Fruit fly (Drosophila melanogaster): ENCODE measurements around the gene CG6621.

CG6621 gene

DNA sequence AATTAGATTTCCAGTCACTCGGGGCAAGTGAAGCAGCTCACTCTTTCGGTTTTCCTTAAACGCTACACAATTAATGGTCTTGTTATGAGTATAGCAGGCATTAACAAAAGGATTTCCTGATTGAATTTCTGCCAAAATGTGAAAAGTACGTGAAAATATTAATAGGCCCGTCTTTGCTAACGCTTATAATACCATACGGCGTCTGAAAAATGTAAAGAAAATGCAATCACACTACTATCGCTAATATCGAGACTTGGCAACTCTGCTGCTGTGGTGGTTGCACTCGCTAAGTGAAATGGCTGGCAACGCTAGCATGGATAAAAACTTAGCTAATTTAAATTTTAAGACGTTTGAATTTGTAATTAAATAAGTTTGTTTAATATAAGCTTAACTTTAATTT, at the start of gene CG6621:
CG6621 (minus strand) TSS at position 205 of the 400 bp plus-strand sequence.
- peak; percentile 2 for TF ChIP-seq pad (GFP tag; optimal IDR thresholded peaks at IDR 0.05)
- no peak for TF ChIP-seq Clk (GFP tag; optimal IDR thresholded peaks at IDR 0.05)
- no peak for TF ChIP-seq Hr96 (GFP tag; optimal IDR thresholded peaks at IDR 0.05)
- peak; percentile 93 for TF ChIP-seq CG14711 (tag; optimal IDR thresholded peaks at IDR 0.05)
- peak; percentile 7 for TF ChIP-seq bab1 (GFP tag; optimal IDR thresholded peaks at IDR 0.05)
- no peak for TF ChIP-seq Crg-1 (GFP tag; optimal IDR thresholded peaks at IDR 0.05)
- peak; percentile 4 for TF ChIP-seq Mnt (GFP tag; optimal IDR thresholded peaks at IDR 0.05)
- TF ChIP-seq toe (GFP tag; optimal IDR thresholded peaks at IDR 0.05), result no peak

DNA sequence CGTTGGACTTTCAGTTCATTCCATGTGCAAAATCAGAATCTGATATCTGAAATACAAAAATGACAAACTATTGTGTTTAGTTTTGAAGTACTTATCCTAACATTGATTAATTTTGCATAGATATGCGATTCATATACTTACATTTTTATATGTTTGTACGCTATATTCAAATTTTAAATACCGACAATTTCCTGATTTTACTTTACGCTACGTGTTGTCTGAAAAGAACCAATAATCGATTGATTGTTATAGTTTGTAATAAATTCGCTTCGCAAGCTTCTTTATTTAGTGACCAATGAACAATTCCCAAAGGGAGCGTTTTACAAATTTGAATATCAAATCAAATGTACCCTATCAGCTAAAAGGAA, 3.8 kb downstream of the CG6621 start, which contains the start of gene Ak3:
Ak3 (minus strand) TSS at position 69 of the 368 bp plus-strand sequence.
- TF ChIP-seq Mnt (GFP tag; optimal IDR thresholded peaks at IDR 0.05), result no peak
- no peak for TF ChIP-seq ovo (GFP tag; optimal IDR thresholded peaks at IDR 0.05)
- TF ChIP-seq Crg-1 (GFP tag; optimal IDR thresholded peaks at IDR 0.05), result no peak
- TF ChIP-seq CG11617 (GFP tag; optimal IDR thresholded peaks at IDR 0.05), result no peak
- TF ChIP-seq kay (GFP tag; ENCODE audit: borderline replicate concordance), result no peak
- no peak for TF ChIP-seq cic (GFP tag; optimal IDR thresholded peaks at IDR 0.05)
- no peak for TF ChIP-seq pad (GFP tag; optimal IDR thresholded peaks at IDR 0.05)
- TF ChIP-seq CG14711 (tag; optimal IDR thresholded peaks at IDR 0.05), result no peak
- TF ChIP-seq CG5204 (GFP tag; optimal IDR thresholded peaks at IDR 0.05), result no peak
- TF ChIP-seq CG7101 (tag; optimal IDR thresholded peaks at IDR 0.05), result no peak
- no peak for TF ChIP-seq tj (GFP tag; optimal IDR thresholded peaks at IDR 0.05)
- no peak for TF ChIP-seq bab1 (GFP tag; optimal IDR thresholded peaks at IDR 0.05)
- no peak for TF ChIP-seq toe (GFP tag; optimal IDR thresholded peaks at IDR 0.05)
- TF ChIP-seq CG1620 (GFP tag; optimal IDR thresholded peaks at IDR 0.05), result no peak
- no peak for TF ChIP-seq CG7045 (GFP tag; optimal IDR thresholded peaks at IDR 0.05)
- no peak for TF ChIP-seq CG12768 (GFP tag; optimal IDR thresholded peaks at IDR 0.05)

dm6 chr3R:10888633-10889519, 4.5 kb downstream of the CG6621 start:
- TF ChIP-seq CG33017 (tag; optimal IDR thresholded peaks at IDR 0.05) (peak; percentile 50), tj (GFP tag; optimal IDR thresholded peaks at IDR 0.05) (peak; percentile 95), CG14711 (tag; optimal IDR thresholded peaks at IDR 0.05) (peak; percentile 30), Crg-1 (GFP tag; optimal IDR thresholded peaks at IDR 0.05) (no peak), toe (GFP tag; optimal IDR thresholded peaks at IDR 0.05) (peak; percentile 25), kay (GFP tag; ENCODE audit: borderline replicate concordance) (no peak), bab1 (GFP tag; optimal IDR thresholded peaks at IDR 0.05) (peak; percentile 42), CG1620 (GFP tag; optimal IDR thresholded peaks at IDR 0.05) (no peak), Mnt (GFP tag; optimal IDR thresholded peaks at IDR 0.05) (peak; percentile 71), CG5204 (GFP tag; optimal IDR thresholded peaks at IDR 0.05) (no peak), pad (GFP tag; optimal IDR thresholded peaks at IDR 0.05) (peak; percentile 53), CG11617 (GFP tag; optimal IDR thresholded peaks at IDR 0.05) (peak; percentile 38), cic (GFP tag; optimal IDR thresholded peaks at IDR 0.05) (peak; percentile 60), CG12768 (GFP tag; optimal IDR thresholded peaks at IDR 0.05) (peak; percentile 73), CG7045 (GFP tag; optimal IDR thresholded peaks at IDR 0.05) (peak; percentile 6), Clk (GFP tag; optimal IDR thresholded peaks at IDR 0.05) (peak; percentile 56), CG7101 (tag; optimal IDR thresholded peaks at IDR 0.05) (peak; percentile 12)

- TF ChIP-seq cnc (optimal IDR thresholded peaks at IDR 0.05) (no peak), CG12768 (GFP tag; optimal IDR thresholded peaks at IDR 0.05) (no peak), CG11617 (GFP tag; optimal IDR thresholded peaks at IDR 0.05) (no peak), pad (GFP tag; optimal IDR thresholded peaks at IDR 0.05) (no peak), CG33017 (tag; optimal IDR thresholded peaks at IDR 0.05) (no peak), CG7101 (tag; optimal IDR thresholded peaks at IDR 0.05) (no peak), kay (GFP tag; ENCODE audit: borderline replicate concordance) (no peak), CG14711 (tag; optimal IDR thresholded peaks at IDR 0.05) (no peak), Mnt (GFP tag; optimal IDR thresholded peaks at IDR 0.05) (no peak), CG5204 (GFP tag; optimal IDR thresholded peaks at IDR 0.05) (no peak), Clk (GFP tag; optimal IDR thresholded peaks at IDR 0.05) (no peak), CG1620 (GFP tag; optimal IDR thresholded peaks at IDR 0.05) (no peak), Hr96 (GFP tag; optimal IDR thresholded peaks at IDR 0.05) (no peak), CG7045 (GFP tag; optimal IDR thresholded peaks at IDR 0.05) (no peak)
Observed at dm6 chr3R:10888300-10888632, 5.1 kb downstream of the CG6621 start.

dm6 chr3R:10886462-10887315, 6.6 kb downstream of the CG6621 start:
- TF ChIP-seq CG33017 (tag; optimal IDR thresholded peaks at IDR 0.05), result peak; percentile 94
- TF ChIP-seq cnc (optimal IDR thresholded peaks at IDR 0.05), result no peak
- peak; percentile 88 for TF ChIP-seq Clk (GFP tag; optimal IDR thresholded peaks at IDR 0.05)
- TF ChIP-seq bab1 (GFP tag; optimal IDR thresholded peaks at IDR 0.05), result peak; percentile 95
- TF ChIP-seq Crg-1 (GFP tag; optimal IDR thresholded peaks at IDR 0.05), result peak; percentile 94
- TF ChIP-seq Hr96 (GFP tag; optimal IDR thresholded peaks at IDR 0.05), result peak; percentile 92
- TF ChIP-seq CG12768 (GFP tag; optimal IDR thresholded peaks at IDR 0.05), result peak; percentile 94
- peak; percentile 97 for TF ChIP-seq CG5204 (GFP tag; optimal IDR thresholded peaks at IDR 0.05)
- peak; percentile 83 for TF ChIP-seq Mnt (GFP tag; optimal IDR thresholded peaks at IDR 0.05)
- peak; percentile 78 for TF ChIP-seq tj (GFP tag; optimal IDR thresholded peaks at IDR 0.05)
- peak; percentile 87 for TF ChIP-seq cic (GFP tag; optimal IDR thresholded peaks at IDR 0.05)
- peak; percentile 97 for TF ChIP-seq CG11617 (GFP tag; optimal IDR thresholded peaks at IDR 0.05)
- TF ChIP-seq CG1620 (GFP tag; optimal IDR thresholded peaks at IDR 0.05), result peak; percentile 89
- peak; percentile 87 for TF ChIP-seq CG14711 (tag; optimal IDR thresholded peaks at IDR 0.05)
- peak; percentile 95 for TF ChIP-seq CG7101 (tag; optimal IDR thresholded peaks at IDR 0.05)
- TF ChIP-seq toe (GFP tag; optimal IDR thresholded peaks at IDR 0.05), result peak; percentile 92
- peak; percentile 79 for TF ChIP-seq ovo (GFP tag; optimal IDR thresholded peaks at IDR 0.05)
- TF ChIP-seq kay (GFP tag; ENCODE audit: borderline replicate concordance), result no peak
- TF ChIP-seq pad (GFP tag; optimal IDR thresholded peaks at IDR 0.05), result peak; percentile 97
- TF ChIP-seq CG7045 (GFP tag; optimal IDR thresholded peaks at IDR 0.05), result peak; percentile 94

Data from whole organism, adult.